Worm (Caenorhabditis elegans) whole organism, L3 larva: Measurements from ENCODE around the gene ufc-1.

Experiments
- ama-1 ChIP-seq: fragments of 150-350 bp; optimal IDR thresholded peaks from 2 replicates; lab custom pipeline; 2018
- ceh-16 ChIP-seq: sonication (generic microtip); optimal IDR thresholded peaks from 2 replicates; lab custom pipeline; 2017; ENCODE audit warnings: missing biosample characterization, missing genetic modification characterization
- ceh-28 ChIP-seq: fragments of 150-350 bp; optimal IDR thresholded peaks from 2 replicates; lab custom pipeline; 2014; ENCODE audit warnings: missing biosample characterization, missing genetic modification reagents, missing genetic modification characterization
- egl-27 ChIP-seq: sonication (generic microtip); optimal IDR thresholded peaks from 4 replicates; lab custom pipeline; 2017; ENCODE audit warnings: missing biosample characterization, missing genetic modification reagents, missing genetic modification characterization
- lin-39 ChIP-seq: fragments of 150-350 bp; optimal IDR thresholded peaks from 2 replicates; lab custom pipeline; 2018; ENCODE audit warnings: missing biosample characterization, missing genetic modification reagents, missing genetic modification characterization
- lsy-12 ChIP-seq: sonication (generic microtip); optimal IDR thresholded peaks from 2 replicates; lab custom pipeline; 2016; ENCODE audit warnings: mild to moderate bottlenecking, missing genetic modification characterization, missing compliant biosample characterization
- pha-4 ChIP-seq: fragments of 150-350 bp; optimal IDR thresholded peaks from 2 replicates; lab custom pipeline; 2014; ENCODE audit warnings: missing biosample characterization, missing genetic modification reagents, missing genetic modification characterization
- snpc-4 ChIP-seq: fragments of 150-350 bp; optimal IDR thresholded peaks from 2 replicates; lab custom pipeline; 2014; ENCODE audit warnings: missing biosample characterization, missing genetic modification characterization
- unc-39 ChIP-seq: sonication (generic microtip); optimal IDR thresholded peaks from 4 replicates; lab custom pipeline; 2017; ENCODE audit warnings: missing biosample characterization, missing genetic modification characterization

ce11 chrIII:9324724-9325123 lies 6.6 kb upstream of the ufc-1 start, which contains the start of gene C40H1.7:
- TF ChIP-seq ama-1 (lab: Kevin White, UChicago) (no peak), unc-39 (tag; lab: Kevin White, UChicago) (no peak), pha-4 (tag; lab: Kevin White, UChicago) (no peak), ceh-28 (tag; lab: Kevin White, UChicago) (no peak), egl-27 (tag; lab: Kevin White, UChicago) (no peak), lsy-12 (tag; lab: Kevin White, UChicago) (no peak), lin-39 (tag; lab: Kevin White, UChicago) (no peak), ceh-16 (tag; lab: Kevin White, UChicago) (no peak), snpc-4 (no peak)
